Fruit fly (Drosophila melanogaster): Measurements from ENCODE around the gene CG15387.

Gene CG15387

dm6 chr2L:2197475-2198118 is 28.5 kb downstream of the CG15387 start, which contains the start of gene COX7AL2 (continued):
- TF ChIP-seq Stat92E (GFP tag; optimal IDR thresholded peaks at IDR 0.05), result peak in 1 of 3 experiments; percentile 70
- no peak for TF ChIP-seq btn (GFP tag; optimal IDR thresholded peaks at IDR 0.05)
- TF ChIP-seq ind (GFP tag; optimal IDR thresholded peaks at IDR 0.05), result no peak
- TF ChIP-seq CG10431 (GFP tag; optimal IDR thresholded peaks at IDR 0.05), result peak; percentile 35
- peak; percentile 39 for TF ChIP-seq CG30403 (GFP tag; optimal IDR thresholded peaks at IDR 0.05)
- peak; percentile 86 for TF ChIP-seq CG3995 (GFP tag; optimal IDR thresholded peaks at IDR 0.05)

DNA sequence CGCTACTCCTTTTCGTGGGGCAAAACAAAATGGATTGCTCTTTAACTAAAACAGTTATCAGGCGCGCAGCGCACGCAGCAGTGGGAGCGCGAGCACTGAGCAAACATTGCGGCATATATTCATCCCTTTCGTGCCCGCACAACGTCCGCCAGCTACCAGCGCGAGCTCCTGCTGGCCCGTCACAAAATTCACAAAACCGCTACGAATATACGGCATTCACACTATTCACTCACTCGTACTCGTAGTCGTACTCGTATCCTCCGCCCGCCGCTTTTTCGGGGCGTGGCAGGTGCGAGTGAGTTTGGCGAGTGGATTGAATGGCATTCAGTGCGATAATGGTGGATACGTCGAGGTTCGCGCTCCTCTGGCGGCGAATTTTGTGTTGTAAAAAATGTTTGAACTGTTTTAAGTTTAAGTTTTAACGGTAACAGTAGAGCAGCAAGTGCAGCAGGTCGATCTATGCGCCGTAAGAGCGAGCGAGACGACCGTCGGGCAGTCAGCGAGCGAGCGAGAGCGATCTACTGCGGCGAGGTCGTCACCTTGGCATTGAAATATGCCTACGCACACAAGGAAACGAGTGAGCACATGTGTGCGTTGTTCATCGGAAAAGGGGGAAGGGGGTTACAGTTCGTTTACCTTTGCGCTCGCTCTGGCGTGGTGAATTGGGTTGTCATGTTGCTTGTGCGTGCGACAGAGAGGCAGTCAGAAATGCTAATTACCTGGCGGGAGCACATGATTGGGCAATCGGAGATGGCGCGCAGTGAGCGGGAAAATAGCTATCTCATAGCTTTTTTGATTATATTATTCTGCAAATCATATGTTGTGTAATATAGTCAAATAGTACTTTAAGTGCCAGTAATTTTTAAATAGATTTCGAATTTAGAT is 29.3 kb downstream of the CG15387 start:
- TF ChIP-seq CG30431 (GFP tag; optimal IDR thresholded peaks at IDR 0.05) (no peak), Hr78 (GFP tag; optimal IDR thresholded peaks at IDR 0.05) (peak in 1 of 2 experiments; percentile 100), zen (tag; optimal IDR thresholded peaks at IDR 0.05) (peak; percentile 94), ab (GFP tag; optimal IDR thresholded peaks at IDR 0.05) (peak; percentile 61), CG12104 (GFP tag; optimal IDR thresholded peaks at IDR 0.05) (no peak), CG15696 (tag; optimal IDR thresholded peaks at IDR 0.05) (peak; percentile 24), Optix (GFP tag; IDR thresholded peaks at IDR 0.05) (no peak), CG10959 (GFP tag; IDR thresholded peaks at IDR 0.05) (no peak), CG17359 (tag; optimal IDR thresholded peaks at IDR 0.05) (peak; percentile 44), CG7271 (tag; optimal IDR thresholded peaks at IDR 0.05) (no peak), ash1 (GFP tag; optimal IDR thresholded peaks at IDR 0.05) (peak; percentile 5), Spps (tag; optimal IDR thresholded peaks at IDR 0.05) (peak; percentile 25), CG1602 (GFP tag; optimal IDR thresholded peaks at IDR 0.05) (peak; percentile 38), CG11504 (tag; optimal IDR thresholded peaks at IDR 0.05) (peak; percentile 69), HmgZ (tag; optimal IDR thresholded peaks at IDR 0.05) (peak; percentile 86), CG5245 (GFP tag; optimal IDR thresholded peaks at IDR 0.05) (peak; percentile 18), CG3407 (GFP tag; optimal IDR thresholded peaks at IDR 0.05) (peak; percentile 33), Max (GFP tag; optimal IDR thresholded peaks at IDR 0.05) (peak; percentile 70), Oaz (GFP tag; IDR thresholded peaks at IDR 0.05) (no peak), sima (GFP tag; optimal IDR thresholded peaks at IDR 0.05) (no peak), Hmx (GFP tag; optimal IDR thresholded peaks at IDR 0.05) (no peak), Hmr (GFP tag; optimal IDR thresholded peaks at IDR 0.05) (peak; percentile 85), insv (GFP tag; optimal IDR thresholded peaks at IDR 0.05) (peak in 1 of 2 experiments; percentile 56), al (GFP tag; IDR thresholded peaks at IDR 0.05) (no peak), ranshi (GFP tag; IDR thresholded peaks at IDR 0.05) (no peak), phol (tag; optimal IDR thresholded peaks at IDR 0.05) (peak; percentile 54), CG8359 (GFP tag; optimal IDR thresholded peaks at IDR 0.05; ENCODE audit: borderline replicate concordance) (peak; percentile 13), CG30020 (tag; optimal IDR thresholded peaks at IDR 0.05) (no peak), sc (optimal IDR thresholded peaks at IDR 0.05) (no peak), sc (GFP tag; optimal IDR thresholded peaks at IDR 0.05) (peak; percentile 49), Ets65A (GFP tag) (no peak), CTCF (GFP tag; optimal IDR thresholded peaks at IDR 0.05) (peak; percentile 26), cad (GFP tag; optimal IDR thresholded peaks at IDR 0.05) (no peak), fru (optimal IDR thresholded peaks at IDR 0.05) (peak; percentile 10), GATAe (GFP tag; conservative IDR thresholded peaks at IDR 0.05) (no peak), gsb (GFP tag; IDR thresholded peaks at IDR 0.05) (no peak), Sox102F (GFP tag; optimal IDR thresholded peaks at IDR 0.05) (peak; percentile 40), salm (tag; optimal IDR thresholded peaks at IDR 0.05) (no peak), CG2116 (GFP tag; optimal IDR thresholded peaks at IDR 0.05) (peak; percentile 52), Dad (GFP tag; optimal IDR thresholded peaks at IDR 0.05) (peak; percentile 9), chif (GFP tag; optimal IDR thresholded peaks at IDR 0.05) (peak; percentile 9 to 10)

Measured in whole organism, embryonic.